Worm (Caenorhabditis elegans) whole organism, L4 larva: Measurements from ENCODE around the gene ckb-4.

Experiments
- ZK546.5 ChIP-seq, 2 experiments: sonication (generic microtip); optimal IDR thresholded peaks; 2 replicates each; lab custom pipeline; 2017; ENCODE audit warnings: missing biosample characterization in 2 of 2, missing genetic modification characterization in 2 of 2
- ama-1 ChIP-seq: fragments of 150-350 bp; optimal IDR thresholded peaks from 2 replicates; lab custom pipeline; 2014; ENCODE audit warnings: inconsistent platforms, mixed read lengths
- egl-27 ChIP-seq: sonication (generic microtip); optimal IDR thresholded peaks from 3 replicates; lab custom pipeline; 2017; ENCODE audit warnings: missing biosample characterization, missing genetic modification reagents, missing genetic modification characterization
- lir-3 ChIP-seq: sonication (generic microtip); optimal IDR thresholded peaks from 2 replicates; lab custom pipeline; 2016; ENCODE audit warnings: mild to moderate bottlenecking, missing genetic modification characterization, missing compliant biosample characterization

DNA sequence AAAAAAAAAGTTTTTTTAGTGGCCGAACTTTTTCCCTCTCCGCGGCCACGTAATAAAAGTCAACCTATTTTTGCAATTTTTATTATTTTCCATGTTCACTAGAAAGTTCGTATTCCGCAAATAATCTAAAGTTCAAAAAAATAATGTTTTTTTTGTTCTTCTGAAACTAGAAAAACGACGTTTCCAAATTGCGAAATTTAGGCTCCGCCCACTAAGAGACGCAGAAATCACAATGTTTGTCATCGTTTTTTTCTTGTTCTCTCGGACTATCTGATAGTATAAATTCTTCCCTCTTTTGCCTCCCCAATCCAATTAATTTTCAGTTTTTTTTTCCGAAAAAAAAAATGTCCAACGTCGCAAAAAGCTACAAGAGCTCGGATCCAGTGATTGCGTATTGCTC lies 51.9 kb downstream of the ckb-4 start, which contains the start of gene comt-3:
- no peak for TF ChIP-seq ama-1 (lab: Kevin White, UChicago)
- no peak for TF ChIP-seq egl-27
- TF ChIP-seq ZK546.5 (tag; optimal IDR thresholded peaks at IDR 0.05; lab: Kevin White, UChicago), result no peak
- no peak for TF ChIP-seq lir-3 (tag; lab: Kevin White, UChicago)
